Worm (Caenorhabditis elegans) whole organism, L1 larva: ENCODE measurements around the gene lars-1.

Source experiments
- C04F5.9 ChIP-seq: sonication (generic microtip); optimal IDR thresholded peaks from 2 replicates; lab custom pipeline; 2016; ENCODE audit warnings: missing genetic modification characterization, missing compliant biosample characterization
- alr-1 ChIP-seq: fragments of 200-800 bp; sonication (Bioruptor generic); optimal IDR thresholded peaks from 2 replicates; lab custom pipeline; 2018; ENCODE audit warnings: borderline replicate concordance, mild to moderate bottlenecking, missing genetic modification characterization, missing compliant biosample characterization
- ama-1 ChIP-seq: fragments of 150-350 bp; optimal IDR thresholded peaks from 2 replicates; lab custom pipeline; 2014
- hlh-4 ChIP-seq: sonication (generic microtip); optimal IDR thresholded peaks from 2 replicates; lab custom pipeline; 2016; ENCODE audit warnings: mild to moderate bottlenecking, missing genetic modification characterization, missing compliant biosample characterization
- hpl-2 ChIP-seq: fragments of 150-350 bp; optimal IDR thresholded peaks from 2 replicates; lab custom pipeline; 2014; ENCODE audit warnings: missing biosample characterization, missing genetic modification reagents, missing genetic modification characterization
- nhr-11 ChIP-seq: fragments of 150-350 bp; optimal IDR thresholded peaks from 2 replicates; lab custom pipeline; 2014; ENCODE audit warnings: missing biosample characterization, missing genetic modification characterization
- pag-3 ChIP-seq: sonication (generic microtip); optimal IDR thresholded peaks from 2 replicates; lab custom pipeline; 2017; ENCODE audit warnings: missing genetic modification characterization, mild to moderate bottlenecking, missing compliant biosample characterization, antibody characterized with exemption, borderline replicate concordance; ENCODE audit not compliant: insufficient read depth
- snpc-4 ChIP-seq: fragments of 150-350 bp; optimal IDR thresholded peaks from 2 replicates; lab custom pipeline; 2014; ENCODE audit warnings: missing biosample characterization, missing genetic modification characterization
- unc-62 ChIP-seq: fragments of 150-350 bp; optimal IDR thresholded peaks from 2 replicates; lab custom pipeline; 2014; ENCODE audit warnings: missing biosample characterization, missing genetic modification reagents, missing genetic modification characterization
- ztf-11 ChIP-seq, 2 experiments: sonication (generic microtip); optimal IDR thresholded peaks; 2 replicates each; lab custom pipeline; 2016 to 2017; ENCODE audit warnings: missing genetic modification characterization in 2 of 2, missing biosample characterization in 1 of 2, missing compliant biosample characterization in 1 of 2

DNA sequence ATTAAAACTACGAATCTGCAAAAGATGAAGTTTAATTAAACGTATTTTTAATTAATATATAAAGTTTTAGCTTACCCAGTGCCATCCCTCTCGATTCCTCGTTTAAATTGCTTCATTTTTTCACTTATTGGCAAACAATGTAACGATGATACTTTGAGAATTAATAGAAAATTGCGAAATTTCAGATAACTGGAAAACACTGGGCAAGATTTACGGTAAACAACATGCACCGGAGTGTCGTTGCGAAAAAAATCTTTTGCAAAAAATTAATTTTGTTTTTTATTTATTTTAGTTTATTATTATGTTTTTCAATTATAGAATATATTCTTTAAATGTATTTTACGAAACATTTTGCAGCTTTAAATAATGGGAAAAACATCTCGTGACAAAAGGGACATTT, 17.5 kb upstream of the lars-1 start, which contains the start of the genes pelo-1 and R74.7:
- TF ChIP-seq nhr-11 (tag; lab: Kevin White, UChicago) (no peak), alr-1 (tag; lab: Kevin White, UChicago) (no peak), ama-1 (lab: Kevin White, UChicago) (no peak), pag-3 (tag; lab: Kevin White, UChicago) (no peak), ztf-11 (tag; optimal IDR thresholded peaks at IDR 0.05; lab: Kevin White, UChicago) (no peak), unc-62 (GFP tag; lab: Kevin White, UChicago) (no peak), hpl-2 (GFP tag; lab: Kevin White, UChicago) (no peak), C04F5.9 (tag; lab: Kevin White, UChicago) (no peak), hlh-4 (tag; lab: Kevin White, UChicago) (no peak), snpc-4 (no peak)
